Fruit fly (Drosophila melanogaster): Measurements from ENCODE around the gene Osi1.

Gene Osi1

dm6 chr3R:6210266-6211040 is 37.1 kb downstream of the Osi1 start:
- TF ChIP-seq phol (tag; optimal IDR thresholded peaks at IDR 0.05) (peak; percentile 2), Oli (tag; optimal IDR thresholded peaks at IDR 0.05) (no peak), Asciz (GFP tag; optimal IDR thresholded peaks at IDR 0.05) (no peak), row (GFP tag; IDR thresholded peaks at IDR 0.05) (0 out of 3 replicates have a peak, but pooled peaks have one; percentile 30), Lpt (GFP tag; optimal IDR thresholded peaks at IDR 0.05) (no peak), oc (tag; optimal IDR thresholded peaks at IDR 0.05) (peak; percentile 90), Sox102F (GFP tag; optimal IDR thresholded peaks at IDR 0.05) (peak; percentile 53), gem (tag; optimal IDR thresholded peaks at IDR 0.05) (peak; percentile 24), CG3163 (GFP tag; optimal IDR thresholded peaks at IDR 0.05) (no peak), Blimp-1 (GFP tag; optimal IDR thresholded peaks at IDR 0.05) (peak; percentile 66), salm (tag; optimal IDR thresholded peaks at IDR 0.05) (no peak), CG2129 (GFP tag; IDR thresholded peaks at IDR 0.05; ENCODE audit: partially characterized antibody) (no peak), CTCF (GFP tag; optimal IDR thresholded peaks at IDR 0.05) (peak; percentile 8), fd102C (GFP tag; optimal IDR thresholded peaks at IDR 0.05) (no peak), Hmr (GFP tag; optimal IDR thresholded peaks at IDR 0.05) (no peak), Hr78 (GFP tag; optimal IDR thresholded peaks at IDR 0.05) (peak in 1 of 2 experiments; percentile 87), Sox100B (GFP tag; optimal IDR thresholded peaks at IDR 0.05) (peak; percentile 25), pb (GFP tag; optimal IDR thresholded peaks at IDR 0.05) (no peak), CG11504 (tag; optimal IDR thresholded peaks at IDR 0.05) (peak; percentile 6), CG4328 (GFP tag; optimal IDR thresholded peaks at IDR 0.05) (no peak), gsb-n (tag; optimal IDR thresholded peaks at IDR 0.05) (peak; percentile 51), CG17385 (GFP tag; optimal IDR thresholded peaks at IDR 0.05) (no peak), CG17359 (tag; optimal IDR thresholded peaks at IDR 0.05) (peak; percentile 16), CG6765 (GFP tag; optimal IDR thresholded peaks at IDR 0.05) (no peak), Med (GFP tag) (peak; percentile 70), Hand (GFP tag; optimal IDR thresholded peaks at IDR 0.05) (no peak), CG4282 (GFP tag; optimal IDR thresholded peaks at IDR 0.05) (no peak), CG12769 (tag; optimal IDR thresholded peaks at IDR 0.05) (peak; percentile 7), sd (tag; optimal IDR thresholded peaks at IDR 0.05) (peak; percentile 48), luna (GFP tag; optimal IDR thresholded peaks at IDR 0.05) (no peak)

dm6 chr3R:6211041-6211377 is 37.7 kb downstream of the Osi1 start:
- TF ChIP-seq Hr78 (GFP tag; optimal IDR thresholded peaks at IDR 0.05) (peak in 1 of 2 experiments; percentile 9), kni (GFP tag; optimal IDR thresholded peaks at IDR 0.05) (peak; percentile 65), Blimp-1 (GFP tag; optimal IDR thresholded peaks at IDR 0.05) (peak; percentile 95), Optix (GFP tag; IDR thresholded peaks at IDR 0.05) (no peak), oc (tag; optimal IDR thresholded peaks at IDR 0.05) (peak; percentile 23), cato (GFP tag; optimal IDR thresholded peaks at IDR 0.05; ENCODE audit: borderline replicate concordance) (no peak)

DNA sequence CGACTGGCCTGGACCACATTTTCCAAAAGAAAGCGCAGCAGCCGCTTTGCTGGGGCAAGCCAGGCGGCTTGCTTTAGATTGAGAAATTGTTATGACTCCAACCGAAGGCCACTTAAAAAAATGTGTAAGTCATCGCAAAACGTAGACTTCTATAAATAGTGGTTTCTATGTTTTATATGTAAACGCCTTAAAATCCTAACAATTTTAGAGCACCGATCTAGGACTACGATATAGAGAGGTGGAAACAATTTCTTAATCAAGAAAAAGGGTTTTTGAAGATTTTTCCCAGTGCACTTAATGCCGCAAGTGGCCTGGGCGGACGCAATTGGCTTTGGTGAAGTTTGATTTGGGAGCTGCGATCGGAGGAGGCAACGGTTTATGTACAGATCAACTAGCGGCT is 40.9 kb downstream of the Osi1 start:
- TF ChIP-seq chif (GFP tag; optimal IDR thresholded peaks at IDR 0.05) (no peak), ATbp (GFP tag; optimal IDR thresholded peaks at IDR 0.05) (peak; percentile 26), Blimp-1 (GFP tag; optimal IDR thresholded peaks at IDR 0.05) (peak; percentile 2), prd (optimal IDR thresholded peaks at IDR 0.05) (no peak), prd (GFP tag; IDR thresholded peaks at IDR 0.05) (0 out of 3 replicates have a peak, but pooled peaks have one; percentile 5), Stat92E (GFP tag; optimal IDR thresholded peaks at IDR 0.05) (no peak), Drgx (GFP tag; IDR thresholded peaks at IDR 0.05) (peak; percentile 79), Sox102F (GFP tag; optimal IDR thresholded peaks at IDR 0.05) (peak; percentile 35), zen2 (GFP tag; IDR thresholded peaks at IDR 0.05; ENCODE audit: partially characterized antibody) (no peak), CG11504 (tag; optimal IDR thresholded peaks at IDR 0.05) (peak; percentile 8), gem (tag; optimal IDR thresholded peaks at IDR 0.05) (peak; percentile 5), lab (GFP tag; optimal IDR thresholded peaks at IDR 0.05) (no peak), sens (GFP tag) (peak; percentile 35)
